Worm (Caenorhabditis elegans) whole organism, early embryonic: ENCODE measurements around the gene C33E10.8.

ENCODE experiments used
- B0310.2 ChIP-seq: sonication (generic microtip); optimal IDR thresholded peaks from 2 replicates; lab custom pipeline; 2016; ENCODE audit warnings: mild to moderate bottlenecking, missing genetic modification characterization, missing compliant biosample characterization
- F13C5.2 ChIP-seq: sonication (generic microtip); optimal IDR thresholded peaks from 2 replicates; lab custom pipeline; 2017; ENCODE audit warnings: mild to moderate bottlenecking, missing genetic modification characterization, inconsistent platforms, missing compliant biosample characterization
- aly-1 ChIP-seq: sonication (generic microtip); optimal IDR thresholded peaks from 2 replicates; lab custom pipeline; 2016; ENCODE audit warnings: missing genetic modification characterization, missing compliant biosample characterization
- ama-1 ChIP-seq: fragments of 150-350 bp; optimal IDR thresholded peaks from 2 replicates; lab custom pipeline; 2014
- ceh-13 ChIP-seq: fragments of 200-800 bp; sonication (Bioruptor generic); optimal IDR thresholded peaks from 2 replicates; lab custom pipeline; 2018; ENCODE audit warnings: mild to moderate bottlenecking, missing genetic modification characterization, missing compliant biosample characterization
- ceh-36 ChIP-seq: sonication (generic microtip); optimal IDR thresholded peaks from 2 replicates; lab custom pipeline; 2016; ENCODE audit warnings: missing genetic modification characterization, inconsistent platforms, missing compliant biosample characterization
- ets-7 ChIP-seq: sonication (generic microtip); optimal IDR thresholded peaks from 2 replicates; lab custom pipeline; 2016; ENCODE audit warnings: missing genotype, missing genetic modification characterization, missing compliant biosample characterization
- flt-1 ChIP-seq: fragments of 200-800 bp; sonication (Bioruptor generic); IDR thresholded peaks from 2 replicates; pipeline ENCODE4 v1.3.6; 2022; ENCODE audit warnings: missing genetic modification characterization, missing compliant biosample characterization
- hmbx-1 ChIP-seq: sonication (generic microtip); optimal IDR thresholded peaks from 2 replicates; lab custom pipeline; 2016; ENCODE audit warnings: mild to moderate bottlenecking, missing genetic modification characterization, missing compliant biosample characterization
- hmg-4 ChIP-seq: fragments of 200-800 bp; sonication (Bioruptor generic); optimal IDR thresholded peaks from 2 replicates; lab custom pipeline; 2018; ENCODE audit warnings: mild to moderate bottlenecking, missing genetic modification characterization, missing compliant biosample characterization
- hnd-1 ChIP-seq: sonication (generic microtip); optimal IDR thresholded peaks from 2 replicates; lab custom pipeline; 2016; ENCODE audit warnings: missing genetic modification characterization, missing compliant biosample characterization
- pes-1 ChIP-seq: fragments of 200-800 bp; sonication (Bioruptor generic); IDR thresholded peaks from 2 replicates; pipeline ENCODE4 v1.3.6; 2022; ENCODE audit warnings: missing genetic modification reagents, missing genetic modification characterization, missing compliant biosample characterization
- scrt-1 ChIP-seq: fragments of 200-800 bp; sonication (Bioruptor generic); IDR thresholded peaks from 2 replicates; pipeline ENCODE4 v1.3.6; 2022; ENCODE audit warnings: missing genetic modification characterization, missing compliant biosample characterization
- sea-1 ChIP-seq: fragments of 200-800 bp; sonication (Bioruptor generic); conservative IDR thresholded peaks from 2 replicates; pipeline ENCODE4 v1.3.6; 2022; ENCODE audit warnings: missing genetic modification characterization, missing compliant biosample characterization
- tbx-11 ChIP-seq: fragments of 200-800 bp; sonication (Bioruptor generic); IDR thresholded peaks from 2 replicates; pipeline ENCODE4 v1.3.6; 2022; ENCODE audit warnings: missing genetic modification characterization, missing compliant biosample characterization
- tbx-37 ChIP-seq: fragments of 200-800 bp; sonication (Bioruptor generic); conservative IDR thresholded peaks from 2 replicates; pipeline ENCODE4 v1.3.6; 2022; ENCODE audit warnings: missing genetic modification reagents, missing genetic modification characterization, missing compliant biosample characterization
- tra-4 ChIP-seq: sonication (generic microtip); optimal IDR thresholded peaks from 2 replicates; lab custom pipeline; 2017; ENCODE audit warnings: missing genetic modification characterization, missing compliant biosample characterization

C33E10.8 gene

ce11 chrX:17301900-17302299 lies 7.3 kb upstream of the C33E10.8 start, which contains the start of gene C33E10.10:
C33E10.10 (minus strand) TSS chrX:17302000.
- no peak for TF ChIP-seq ceh-13 (GFP tag; lab: Kevin White, UChicago)
- no peak for TF ChIP-seq flt-1 (GFP tag; lab: Robert Waterston, UW)
- no peak for TF ChIP-seq ets-7 (tag; lab: Kevin White, UChicago)
- TF ChIP-seq tbx-37 (GFP tag; lab: Robert Waterston, UW), result no peak
- TF ChIP-seq scrt-1 (GFP tag; lab: Robert Waterston, UW), result no peak
- no peak for TF ChIP-seq ama-1 (lab: Kevin White, UChicago)
- no peak for TF ChIP-seq sea-1 (GFP tag; lab: Robert Waterston, UW)
- no peak for TF ChIP-seq hmbx-1 (tag; lab: Kevin White, UChicago)
- no peak for TF ChIP-seq B0310.2
- TF ChIP-seq hnd-1 (tag; lab: Kevin White, UChicago), result no peak
- TF ChIP-seq F13C5.2 (tag; lab: Kevin White, UChicago), result no peak
- TF ChIP-seq tbx-11 (GFP tag; lab: Robert Waterston, UW), result no peak
- no peak for TF ChIP-seq aly-1 (tag; lab: Kevin White, UChicago)

- no peak for TF ChIP-seq B0310.2
- TF ChIP-seq hmg-4 (GFP tag; lab: Kevin White, UChicago), result no peak
Measured at ce11 chrX:17300735-17301134, 6.1 kb upstream of the C33E10.8 start.

ce11 chrX:17297408-17297807 lies 2.8 kb upstream of the C33E10.8 start:
- TF ChIP-seq F13C5.2 (tag; lab: Kevin White, UChicago) (no peak), hnd-1 (tag; lab: Kevin White, UChicago) (no peak), B0310.2 (no peak), tbx-37 (GFP tag; lab: Robert Waterston, UW) (no peak), tbx-11 (GFP tag; lab: Robert Waterston, UW) (no peak)

ce11 chrX:17294019-17294418 lies 609 bp downstream of the C33E10.8 start:
- TF ChIP-seq aly-1 (tag; lab: Kevin White, UChicago) (no peak), ets-7 (tag; lab: Kevin White, UChicago) (no peak), tra-4 (no peak), ceh-13 (GFP tag; lab: Kevin White, UChicago) (no peak), hmbx-1 (tag; lab: Kevin White, UChicago) (no peak), F13C5.2 (tag; lab: Kevin White, UChicago) (no peak), flt-1 (GFP tag; lab: Robert Waterston, UW) (no peak), hmg-4 (GFP tag; lab: Kevin White, UChicago) (no peak), sea-1 (GFP tag; lab: Robert Waterston, UW) (no peak), tbx-11 (GFP tag; lab: Robert Waterston, UW) (no peak), tbx-37 (GFP tag; lab: Robert Waterston, UW) (no peak), B0310.2 (no peak), ceh-36 (no peak), pes-1 (no peak), scrt-1 (GFP tag; lab: Robert Waterston, UW) (no peak), hnd-1 (tag; lab: Kevin White, UChicago) (no peak)

- peak; percentile 63 for TF ChIP-seq pes-1
- TF ChIP-seq flt-1 (GFP tag; lab: Robert Waterston, UW), result peak; percentile 64; the same call in 1 of the 2 replicates
- no peak for TF ChIP-seq scrt-1 (GFP tag; lab: Robert Waterston, UW)
Measured at ce11 chrX:17288378-17288777, 6.2 kb downstream of the C33E10.8 start.

- no peak for TF ChIP-seq hnd-1 (tag; lab: Kevin White, UChicago)
- no peak for TF ChIP-seq tra-4
- TF ChIP-seq tbx-37 (GFP tag; lab: Robert Waterston, UW), result no peak
- no peak for TF ChIP-seq scrt-1 (GFP tag; lab: Robert Waterston, UW)
- TF ChIP-seq ceh-36, result no peak
Measured at ce11 chrX:17256769-17257168, 37.9 kb downstream of the C33E10.8 start, which contains the start of gene Y40C7B.4. Y40C7B.4 (minus strand) TSS chrX:17256787.

- TF ChIP-seq ets-7 (tag; lab: Kevin White, UChicago) (no peak), flt-1 (GFP tag; lab: Robert Waterston, UW) (no peak), aly-1 (tag; lab: Kevin White, UChicago) (no peak), tbx-37 (GFP tag; lab: Robert Waterston, UW) (no peak), B0310.2 (no peak), ceh-13 (GFP tag; lab: Kevin White, UChicago) (no peak), hnd-1 (tag; lab: Kevin White, UChicago) (no peak), hmbx-1 (tag; lab: Kevin White, UChicago) (no peak), hmg-4 (GFP tag; lab: Kevin White, UChicago) (no peak), tbx-11 (GFP tag; lab: Robert Waterston, UW) (no peak), pes-1 (no peak), tra-4 (no peak), scrt-1 (GFP tag; lab: Robert Waterston, UW) (no peak), F13C5.2 (tag; lab: Kevin White, UChicago) (no peak), sea-1 (GFP tag; lab: Robert Waterston, UW) (no peak), ceh-36 (no peak), ama-1 (lab: Kevin White, UChicago) (no peak)
Measured at ce11 chrX:17247260-17247659, 47.4 kb downstream of the C33E10.8 start.
